In the genomic region with DNA sequence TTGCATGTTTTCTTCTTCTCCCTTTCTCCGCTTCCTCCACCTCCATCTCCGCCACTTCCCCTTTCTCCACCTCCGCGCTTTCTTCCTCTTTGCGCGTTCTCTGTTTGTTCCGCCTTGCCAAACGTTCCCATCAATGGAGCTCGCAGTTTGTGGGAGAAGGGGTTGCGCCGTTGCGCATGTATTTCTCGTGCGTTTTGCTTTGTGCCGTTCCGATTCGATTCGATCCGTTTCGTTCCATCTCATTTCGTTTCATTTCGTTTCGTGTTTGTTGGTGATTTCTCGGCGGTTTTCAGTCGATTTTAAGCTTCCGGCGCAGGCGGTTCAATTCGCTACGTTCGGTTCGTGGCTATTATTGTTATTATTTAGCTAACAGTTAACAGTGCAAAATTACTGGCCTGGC, we compare ENCODE assay signal across 5 fruit fly cellular contexts.
TF ChIP-seq lines count a peak whose summit lies in the region.

No protein-coding gene starts in this region.

- TF ChIP-seq CTCF in whole organism, embryonic (GFP tag; optimal IDR thresholded peaks at IDR 0.05; lab: Kevin White, UChicago), result no peak

TF ChIP-seq in whole organism, adult, 20 proteins besides CTCF, POLR2A, EP300 and RAD21 (continues in another document):
- TF ChIP-seq CG1620 (GFP tag; optimal IDR thresholded peaks at IDR 0.05; lab: Kevin White, UChicago) (peak; percentile 3), pad (GFP tag; optimal IDR thresholded peaks at IDR 0.05; lab: Kevin White, UChicago) (peak; percentile 46), CG7045 (GFP tag; optimal IDR thresholded peaks at IDR 0.05; lab: Kevin White, UChicago) (no peak), cnc (optimal IDR thresholded peaks at IDR 0.05; lab: Kevin White, UChicago) (no peak), CG7101 (tag; optimal IDR thresholded peaks at IDR 0.05; lab: Kevin White, UChicago) (peak; percentile 32), tj (GFP tag; optimal IDR thresholded peaks at IDR 0.05; lab: Kevin White, UChicago) (peak; percentile 13), CG5204 (GFP tag; optimal IDR thresholded peaks at IDR 0.05; lab: Kevin White, UChicago) (no peak), cic (GFP tag; optimal IDR thresholded peaks at IDR 0.05; lab: Kevin White, UChicago) (peak; percentile 88), Mnt (GFP tag; optimal IDR thresholded peaks at IDR 0.05; lab: Kevin White, UChicago) (peak; percentile 74), CG11617 (GFP tag; optimal IDR thresholded peaks at IDR 0.05; lab: Kevin White, UChicago) (no peak), ovo (GFP tag; optimal IDR thresholded peaks at IDR 0.05; lab: Kevin White, UChicago) (no peak), kay (GFP tag; lab: Kevin White, UChicago; ENCODE audit: borderline replicate concordance) (no peak), CG12768 (GFP tag; optimal IDR thresholded peaks at IDR 0.05; lab: Kevin White, UChicago) (no peak), CG14711 (tag; optimal IDR thresholded peaks at IDR 0.05; lab: Kevin White, UChicago) (no peak), Hr96 (GFP tag; optimal IDR thresholded peaks at IDR 0.05; lab: Kevin White, UChicago) (no peak), bab1 (GFP tag; optimal IDR thresholded peaks at IDR 0.05; lab: Kevin White, UChicago) (peak; percentile 39), Crg-1 (GFP tag; optimal IDR thresholded peaks at IDR 0.05; lab: Kevin White, UChicago) (no peak), Clk (GFP tag; optimal IDR thresholded peaks at IDR 0.05; lab: Kevin White, UChicago) (no peak)

TF ChIP-seq in whole organism, embryonic, 481 proteins besides CTCF, POLR2A, EP300 and RAD21 (continues in another document):
- no peak for TF ChIP-seq ase (GFP tag; IDR thresholded peaks at IDR 0.05; lab: Robert Waterston, UW)
- peak; percentile 29 for TF ChIP-seq mirr (GFP tag; optimal IDR thresholded peaks at IDR 0.05; lab: Kevin White, UChicago)
- TF ChIP-seq CG15479 (GFP tag; optimal IDR thresholded peaks at IDR 0.05; lab: Kevin White, UChicago), result peak; percentile 36
- TF ChIP-seq CrebB (tag; optimal IDR thresholded peaks at IDR 0.05; lab: Kevin White, UChicago), result no peak
- TF ChIP-seq CG18619 (GFP tag; optimal IDR thresholded peaks at IDR 0.05; lab: Kevin White, UChicago), result no peak
- no peak for TF ChIP-seq Nf-YC (tag; optimal IDR thresholded peaks at IDR 0.05; lab: Kevin White, UChicago)
- TF ChIP-seq CG18011 (GFP tag; optimal IDR thresholded peaks at IDR 0.05; lab: Kevin White, UChicago), result no peak
- no peak for TF ChIP-seq CG8478 (optimal IDR thresholded peaks at IDR 0.05; lab: Kevin White, UChicago)
- TF ChIP-seq Rfx (GFP tag; IDR thresholded peaks at IDR 0.05; lab: Robert Waterston, UW), result 0 out of 2 replicates have a peak, but pooled peaks have one; percentile 21
- TF ChIP-seq sens (GFP tag; lab: Kevin White, UChicago), result peak; percentile 77
- TF ChIP-seq CG15011 (GFP tag; optimal IDR thresholded peaks at IDR 0.05; lab: Kevin White, UChicago), result no peak
- no peak for TF ChIP-seq sna (GFP tag; IDR thresholded peaks at IDR 0.05; lab: Robert Waterston, UW; ENCODE audit: partially characterized antibody)
- TF ChIP-seq exex (tag; optimal IDR thresholded peaks at IDR 0.05; lab: Kevin White, UChicago), result no peak
- TF ChIP-seq CG4360 (GFP tag; IDR thresholded peaks at IDR 0.05; lab: Robert Waterston, UW), result no peak
- TF ChIP-seq CG4707 (GFP tag; optimal IDR thresholded peaks at IDR 0.05; lab: Kevin White, UChicago), result no peak
- no peak for TF ChIP-seq Blimp-1 (GFP tag; optimal IDR thresholded peaks at IDR 0.05; lab: Kevin White, UChicago)
- no peak for TF ChIP-seq CG30431 (GFP tag; optimal IDR thresholded peaks at IDR 0.05; lab: Kevin White, UChicago)
- peak; percentile 73 for TF ChIP-seq aop (GFP tag; IDR thresholded peaks at IDR 0.05; lab: Robert Waterston, UW)

TF ChIP-seq in whole organism, prepupa, 60 proteins besides CTCF, POLR2A, EP300 and RAD21 (continues in another document):
- TF ChIP-seq fkh (GFP tag; optimal IDR thresholded peaks at IDR 0.05; lab: Kevin White, UChicago) (peak; percentile 67), eg (GFP tag; IDR thresholded peaks at IDR 0.05; lab: Robert Waterston, UW) (peak; percentile 49), Ets96B (tag; optimal IDR thresholded peaks at IDR 0.05; lab: Kevin White, UChicago) (no peak), CG34406 (GFP tag; optimal IDR thresholded peaks at IDR 0.05; lab: Kevin White, UChicago) (no peak), Eip75B (GFP tag; optimal IDR thresholded peaks at IDR 0.05; lab: Kevin White, UChicago) (no peak), CG6792 (GFP tag; optimal IDR thresholded peaks at IDR 0.05; lab: Kevin White, UChicago) (no peak), ss (GFP tag; optimal IDR thresholded peaks at IDR 0.05; lab: Kevin White, UChicago) (peak; percentile 31 to 61), Gug (GFP tag; IDR thresholded peaks at IDR 0.05; lab: Robert Waterston, UW) (no peak), CG10669 (GFP tag; optimal IDR thresholded peaks at IDR 0.05; lab: Kevin White, UChicago) (peak; percentile 55), esn (GFP tag; optimal IDR thresholded peaks at IDR 0.05; lab: Kevin White, UChicago) (peak; percentile 22), CG15336 (GFP tag; IDR thresholded peaks at IDR 0.05; lab: Robert Waterston, UW) (0 out of 2 replicates have a peak, but pooled peaks have one; percentile 31), Hr38 (GFP tag; optimal IDR thresholded peaks at IDR 0.05; lab: Kevin White, UChicago) (no peak), CG6808 (GFP tag; optimal IDR thresholded peaks at IDR 0.05; lab: Kevin White, UChicago) (no peak), spab (GFP tag; optimal IDR thresholded peaks at IDR 0.05; lab: Kevin White, UChicago) (no peak), Sox15 (GFP tag; optimal IDR thresholded peaks at IDR 0.05; lab: Kevin White, UChicago) (no peak), CG6163 (GFP tag; IDR thresholded peaks at IDR 0.05; lab: Robert Waterston, UW) (peak; percentile 72), Hr4 (GFP tag; optimal IDR thresholded peaks at IDR 0.05; lab: Kevin White, UChicago) (no peak), CG31627 (GFP tag; optimal IDR thresholded peaks at IDR 0.05; lab: Kevin White, UChicago) (no peak), lz (GFP tag; optimal IDR thresholded peaks at IDR 0.05; lab: Kevin White, UChicago) (no peak)

TF ChIP-seq in whole organism, pupa, 21 proteins besides CTCF, POLR2A, EP300 and RAD21 (continues in another document):
- peak; percentile 46 for TF ChIP-seq CG13204 (GFP tag; optimal IDR thresholded peaks at IDR 0.05; lab: Kevin White, UChicago)
- no peak for TF ChIP-seq CG17806 (tag; optimal IDR thresholded peaks at IDR 0.05; lab: Kevin White, UChicago)
- TF ChIP-seq CG15710 (tag; optimal IDR thresholded peaks at IDR 0.05; lab: Kevin White, UChicago), result no peak
- TF ChIP-seq CG32121 (GFP tag; IDR thresholded peaks at IDR 0.05; lab: Robert Waterston, UW), result peak; percentile 47
- TF ChIP-seq EcR (GFP tag; optimal IDR thresholded peaks at IDR 0.05; lab: Kevin White, UChicago), result peak; percentile 11
- TF ChIP-seq CG10348 (GFP tag; IDR thresholded peaks at IDR 0.05; lab: Robert Waterston, UW), result no peak
- no peak for TF ChIP-seq CG9948 (tag; optimal IDR thresholded peaks at IDR 0.05; lab: Kevin White, UChicago)
- no peak for TF ChIP-seq D1 (tag; optimal IDR thresholded peaks at IDR 0.05; lab: Kevin White, UChicago)
- peak; percentile 40; the same call in 1 of the 2 replicates for TF ChIP-seq CG12605 (GFP tag; IDR thresholded peaks at IDR 0.05; lab: Robert Waterston, UW)
- no peak for TF ChIP-seq rn (GFP tag; IDR thresholded peaks at IDR 0.05; lab: Robert Waterston, UW)
- no peak for TF ChIP-seq CG8301 (tag; optimal IDR thresholded peaks at IDR 0.05; lab: Kevin White, UChicago)
- TF ChIP-seq Pif1B (GFP tag; optimal IDR thresholded peaks at IDR 0.05; lab: Kevin White, UChicago), result peak; percentile 12
- peak; percentile 45; the same call in 1 of the 2 replicates for TF ChIP-seq Ets98B (GFP tag; IDR thresholded peaks at IDR 0.05; lab: Robert Waterston, UW)
- no peak for TF ChIP-seq CG8159 (tag; optimal IDR thresholded peaks at IDR 0.05; lab: Kevin White, UChicago)
- no peak for TF ChIP-seq CG34367 (tag; optimal IDR thresholded peaks at IDR 0.05; lab: Kevin White, UChicago)
- no peak for TF ChIP-seq gl (tag; optimal IDR thresholded peaks at IDR 0.05; lab: Kevin White, UChicago)
- no peak for TF ChIP-seq Pif1A (GFP tag; optimal IDR thresholded peaks at IDR 0.05; lab: Kevin White, UChicago)
- TF ChIP-seq Snoo (tag; optimal IDR thresholded peaks at IDR 0.05; lab: Kevin White, UChicago), result peak; percentile 4
- TF ChIP-seq fd96Ca (GFP tag; IDR thresholded peaks at IDR 0.05; lab: Robert Waterston, UW), result no peak
- TF ChIP-seq CG14655 (GFP tag; optimal IDR thresholded peaks at IDR 0.05; lab: Kevin White, UChicago), result peak; percentile 3

TF ChIP-seq in whole organism, wandering third instar larva, 38 proteins besides CTCF, POLR2A, EP300 and RAD21:
- peak; percentile 3 for TF ChIP-seq Sp1 (GFP tag; optimal IDR thresholded peaks at IDR 0.05; lab: Kevin White, UChicago)
- TF ChIP-seq h (GFP tag; optimal IDR thresholded peaks at IDR 0.05; lab: Kevin White, UChicago), result peak; percentile 19
- TF ChIP-seq dl (GFP tag; optimal IDR thresholded peaks at IDR 0.05; lab: Kevin White, UChicago; ENCODE audit: insufficient read depth in 1 of 2, partially characterized antibody in 2 of 2), result peak in 1 of 2 experiments; percentile 37
- no peak for TF ChIP-seq CG32264 (GFP tag; optimal IDR thresholded peaks at IDR 0.05; lab: Kevin White, UChicago)
- no peak for TF ChIP-seq Hnf4 (GFP tag; optimal IDR thresholded peaks at IDR 0.05; lab: Kevin White, UChicago)
- no peak for TF ChIP-seq Rel (GFP tag; optimal IDR thresholded peaks at IDR 0.05; lab: Kevin White, UChicago)
- TF ChIP-seq Rel (tag; optimal IDR thresholded peaks at IDR 0.05; lab: Kevin White, UChicago), result peak; percentile 46
- peak; percentile 95 for TF ChIP-seq psq (GFP tag; optimal IDR thresholded peaks at IDR 0.05; lab: Kevin White, UChicago)
- TF ChIP-seq dsf (GFP tag; optimal IDR thresholded peaks at IDR 0.05; lab: Kevin White, UChicago; ENCODE audit: borderline replicate concordance), result no peak
- peak; percentile 65 for TF ChIP-seq Vsx2 (GFP tag; optimal IDR thresholded peaks at IDR 0.05; lab: Kevin White, UChicago; ENCODE audit: partially characterized antibody)
- peak; percentile 19 for TF ChIP-seq Dif (GFP tag; optimal IDR thresholded peaks at IDR 0.05; lab: Kevin White, UChicago; ENCODE audit: partially characterized antibody)
- TF ChIP-seq jim (GFP tag; optimal IDR thresholded peaks at IDR 0.05; lab: Kevin White, UChicago), result peak; percentile 9
